Worm (Caenorhabditis elegans): ENCODE results near the gene R166.2.

R166.2 gene

DNA sequence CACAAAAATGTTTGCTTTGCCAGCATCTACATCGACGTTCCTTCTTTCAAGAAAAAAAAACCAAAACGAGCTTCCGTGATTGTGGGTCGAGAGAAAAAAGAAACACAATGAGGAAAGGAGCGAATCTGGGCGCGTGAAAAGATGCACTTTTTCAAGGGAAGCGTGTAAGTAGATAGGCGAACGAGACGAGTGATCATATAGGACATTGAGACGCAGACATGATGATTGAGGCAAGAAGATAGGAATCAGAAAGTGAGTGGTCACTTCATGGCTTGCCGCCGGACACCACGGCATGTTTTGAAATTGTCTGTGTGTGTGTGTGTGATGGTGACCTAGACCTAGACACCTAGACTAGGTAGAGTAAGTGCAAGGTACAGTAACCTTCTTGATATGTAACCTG is 35.9 kb downstream of the R166.2 start:
- TF ChIP-seq mep-1 (tag; optimal IDR thresholded peaks at IDR 0.05) = no peak
- TF ChIP-seq M03D4.4 (tag; optimal IDR thresholded peaks at IDR 0.05) = no peak
- no peak for TF ChIP-seq lin-32 (GFP tag; optimal IDR thresholded peaks at IDR 0.05)
- no peak for TF ChIP-seq mab-5 (tag; optimal IDR thresholded peaks at IDR 0.05)
- peak; percentile 3 for TF ChIP-seq blmp-1 (tag; optimal IDR thresholded peaks at IDR 0.05)
- TF ChIP-seq sem-2 (GFP tag; optimal IDR thresholded peaks at IDR 0.05) = no peak
- peak; percentile 27 for TF ChIP-seq ham-2 (GFP tag; optimal IDR thresholded peaks at IDR 0.05)
- no peak for TF ChIP-seq unc-39 (tag; optimal IDR thresholded peaks at IDR 0.05)
- TF ChIP-seq pha-4 (tag; optimal IDR thresholded peaks at IDR 0.05) = no peak
- no peak for TF ChIP-seq elt-3 (tag; optimal IDR thresholded peaks at IDR 0.05)
- TF ChIP-seq unc-62 (GFP tag; optimal IDR thresholded peaks at IDR 0.05) = peak; percentile 57
- TF ChIP-seq ceh-43 (GFP tag; optimal IDR thresholded peaks at IDR 0.05) = no peak
- no peak for TF ChIP-seq tbx-8 (GFP tag; optimal IDR thresholded peaks at IDR 0.05)
- TF ChIP-seq drap-1 (GFP tag; optimal IDR thresholded peaks at IDR 0.05) = no peak
- no peak for TF ChIP-seq ceh-83 (GFP tag; optimal IDR thresholded peaks at IDR 0.05)
- no peak for TF ChIP-seq unc-120 (tag; optimal IDR thresholded peaks at IDR 0.05; ENCODE audit: poor library complexity, severe bottlenecking)
- TF ChIP-seq cnd-1 (tag; optimal IDR thresholded peaks at IDR 0.05) = no peak
- TF ChIP-seq nhr-12 (tag; optimal IDR thresholded peaks at IDR 0.05) = no peak
- TF ChIP-seq bed-3 (GFP tag; optimal IDR thresholded peaks at IDR 0.05) = no peak
- TF ChIP-seq nhr-237 (tag; optimal IDR thresholded peaks at IDR 0.05) = no peak
- peak; percentile 37 for TF ChIP-seq ces-1 (GFP tag; optimal IDR thresholded peaks at IDR 0.05)
- no peak for TF ChIP-seq lsy-2 (tag; optimal IDR thresholded peaks at IDR 0.05)
- no peak for TF ChIP-seq lin-13 (tag; optimal IDR thresholded peaks at IDR 0.05)
- no peak for TF ChIP-seq sptf-1 (tag; optimal IDR thresholded peaks at IDR 0.05)
- TF ChIP-seq flh-1 (GFP tag; optimal IDR thresholded peaks at IDR 0.05) = no peak
- peak; percentile 65 for TF ChIP-seq elt-1 (tag; optimal IDR thresholded peaks at IDR 0.05; ENCODE audit: borderline replicate concordance, insufficient read depth)
- no peak for TF ChIP-seq nhr-2 (tag; optimal IDR thresholded peaks at IDR 0.05)
- TF ChIP-seq hlh-1 (tag; optimal IDR thresholded peaks at IDR 0.05) = no peak
- no peak for TF ChIP-seq ztf-11 (tag; optimal IDR thresholded peaks at IDR 0.05)
- no peak for TF ChIP-seq ceh-39 (tag; optimal IDR thresholded peaks at IDR 0.05)
- TF ChIP-seq snpc-4 (tag; optimal IDR thresholded peaks at IDR 0.05) = no peak
- no peak for TF ChIP-seq nhr-76 (tag; optimal IDR thresholded peaks at IDR 0.05)

ce11 chrII:10500674-10501073 is 36.8 kb downstream of the R166.2 start:
- TF ChIP-seq flh-1 (GFP tag; optimal IDR thresholded peaks at IDR 0.05) (no peak), lsy-2 (tag; optimal IDR thresholded peaks at IDR 0.05) (no peak), unc-39 (tag; optimal IDR thresholded peaks at IDR 0.05) (no peak), elt-3 (tag; optimal IDR thresholded peaks at IDR 0.05) (no peak), ceh-39 (tag; optimal IDR thresholded peaks at IDR 0.05) (no peak), mls-2 (tag; optimal IDR thresholded peaks at IDR 0.05) (no peak), pha-4 (tag; optimal IDR thresholded peaks at IDR 0.05) (no peak), nhr-2 (tag; optimal IDR thresholded peaks at IDR 0.05) (no peak), M03D4.4 (tag; optimal IDR thresholded peaks at IDR 0.05) (no peak), unc-120 (tag; optimal IDR thresholded peaks at IDR 0.05; ENCODE audit: poor library complexity, severe bottlenecking) (no peak)

ce11 chrII:10495912-10496311 is 41.6 kb downstream of the R166.2 start, which contains the start of gene ZK666.12:
TSS of gene ZK666.12 (plus strand) at chrII:10496212.
- no peak for TF ChIP-seq mab-5 (tag; optimal IDR thresholded peaks at IDR 0.05)
- no peak for TF ChIP-seq sptf-1 (tag; optimal IDR thresholded peaks at IDR 0.05)
- TF ChIP-seq drap-1 (GFP tag; optimal IDR thresholded peaks at IDR 0.05) = no peak
- no peak for TF ChIP-seq ceh-43 (GFP tag; optimal IDR thresholded peaks at IDR 0.05)
- no peak for TF ChIP-seq bed-3 (GFP tag; optimal IDR thresholded peaks at IDR 0.05)
- no peak for TF ChIP-seq mls-2 (tag; optimal IDR thresholded peaks at IDR 0.05)
- TF ChIP-seq nhr-76 (tag; optimal IDR thresholded peaks at IDR 0.05) = no peak
- TF ChIP-seq flh-1 (GFP tag; optimal IDR thresholded peaks at IDR 0.05) = no peak
- no peak for TF ChIP-seq nhr-237 (tag; optimal IDR thresholded peaks at IDR 0.05)
- no peak for TF ChIP-seq unc-62 (GFP tag; optimal IDR thresholded peaks at IDR 0.05)
- no peak for TF ChIP-seq lsy-2 (tag; optimal IDR thresholded peaks at IDR 0.05)
- TF ChIP-seq elt-1 (tag; optimal IDR thresholded peaks at IDR 0.05; ENCODE audit: borderline replicate concordance, insufficient read depth) = no peak

DNA sequence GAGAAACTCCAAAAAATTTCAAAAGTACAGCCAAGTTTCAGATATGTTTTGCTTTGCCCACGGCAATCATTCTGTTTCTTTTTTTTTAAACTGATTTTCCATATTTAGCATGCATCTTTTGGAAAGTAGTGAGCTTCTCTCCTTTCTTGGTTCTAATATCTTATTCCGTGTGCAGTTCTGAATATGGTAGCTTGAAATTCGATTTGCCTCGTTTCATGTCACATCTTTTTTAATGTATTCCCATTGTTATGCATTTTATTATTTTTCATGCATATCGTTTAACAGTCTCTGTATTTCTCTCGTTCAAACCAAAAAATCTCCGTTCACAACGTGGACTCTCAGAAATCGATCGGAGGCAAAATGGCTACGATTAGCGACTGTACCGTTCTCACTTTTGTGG is 43.0 kb downstream of the R166.2 start, which contains the start of gene ZK666.14:
ZK666.14 (plus strand) TSS at position 301 of the 400 bp plus-strand sequence.
- TF ChIP-seq mab-5 (tag; optimal IDR thresholded peaks at IDR 0.05) (no peak), hlh-1 (tag; optimal IDR thresholded peaks at IDR 0.05) (no peak), nhr-2 (tag; optimal IDR thresholded peaks at IDR 0.05) (no peak)
